Worm (Caenorhabditis elegans) whole organism, midembryonic: ENCODE data around the gene cki-2.

ENCODE experiments used
- T22C8.4 ChIP-seq: fragments of 200-800 bp; sonication (Bioruptor generic); IDR thresholded peaks from 2 replicates; pipeline ENCODE4 v1.3.6; 2022; ENCODE audit warnings: missing genetic modification characterization, missing compliant biosample characterization
- cog-1 ChIP-seq: sonication (generic microtip); optimal IDR thresholded peaks from 2 replicates; lab custom pipeline; 2016; ENCODE audit warnings: missing genetic modification characterization, missing compliant biosample characterization
- flt-1 ChIP-seq: fragments of 200-800 bp; sonication (Bioruptor generic); IDR thresholded peaks from 2 replicates; pipeline ENCODE4 v1.3.6; 2022; ENCODE audit warnings: missing genetic modification characterization, missing compliant biosample characterization
- klf-2 ChIP-seq: fragments of 200-800 bp; sonication (Bioruptor generic); conservative IDR thresholded peaks from 2 replicates; pipeline ENCODE4 v1.3.6; 2022; ENCODE audit warnings: missing genetic modification reagents, missing genetic modification characterization, missing compliant biosample characterization
- med-1 ChIP-seq: sonication (generic microtip); optimal IDR thresholded peaks from 2 replicates; lab custom pipeline; 2017; ENCODE audit warnings: missing genetic modification characterization, mild to moderate bottlenecking, missing compliant biosample characterization, antibody characterized with exemption, missing genetic modification reagents; ENCODE audit not compliant: insufficient read depth
- ref-1 ChIP-seq: fragments of 200-800 bp; sonication (Bioruptor generic); conservative IDR thresholded peaks from 2 replicates; pipeline ENCODE4 v1.3.6; 2022; ENCODE audit warnings: missing genetic modification reagents, missing genetic modification characterization, missing compliant biosample characterization
- tab-1 ChIP-seq: fragments of 200-800 bp; sonication (Bioruptor generic); IDR thresholded peaks from 2 replicates; pipeline ENCODE4 v1.3.6; 2022; ENCODE audit warnings: missing genetic modification characterization, missing compliant biosample characterization
- ztf-23 ChIP-seq: fragments of 200-800 bp; sonication (Bioruptor generic); IDR thresholded peaks from 2 replicates; pipeline ENCODE4 v1.3.6; 2022; ENCODE audit warnings: missing genetic modification reagents, missing genetic modification characterization, missing compliant biosample characterization
- ztf-29 ChIP-seq: fragments of 200-800 bp; sonication (Bioruptor generic); IDR thresholded peaks from 2 replicates; pipeline ENCODE4 v1.3.6; 2022; ENCODE audit warnings: missing genetic modification reagents, missing genetic modification characterization, missing compliant biosample characterization

The cki-2 gene

ce11 chrII:7854942-7855341, 38.6 kb downstream of the cki-2 start, which contains the start of gene mdt-10:
Gene mdt-10 (minus strand): TSS chrII:7855042.
- TF ChIP-seq flt-1 = no peak
- no peak for TF ChIP-seq ref-1
- TF ChIP-seq klf-2 (GFP tag; lab: Robert Waterston, UW) = no peak
- no peak for TF ChIP-seq med-1 (GFP tag; lab: Kevin White, UChicago)
- no peak for TF ChIP-seq ztf-29 (GFP tag; lab: Robert Waterston, UW)
- TF ChIP-seq tab-1 = no peak
- no peak for TF ChIP-seq ztf-23
- no peak for TF ChIP-seq cog-1 (tag; lab: Kevin White, UChicago)
- no peak for TF ChIP-seq T22C8.4 (GFP tag; lab: Robert Waterston, UW)

- TF ChIP-seq med-1 (GFP tag; lab: Kevin White, UChicago) (no peak), ref-1 (no peak), klf-2 (GFP tag; lab: Robert Waterston, UW) (no peak), T22C8.4 (GFP tag; lab: Robert Waterston, UW) (no peak), tab-1 (no peak), flt-1 (no peak), ztf-29 (GFP tag; lab: Robert Waterston, UW) (no peak), ztf-23 (no peak), cog-1 (tag; lab: Kevin White, UChicago) (no peak)
Measured at ce11 chrII:7855619-7856018, 39.3 kb downstream of the cki-2 start, which contains the start of gene mdmh-35. Gene mdmh-35 (minus strand): TSS chrII:7855719.

- TF ChIP-seq ztf-23 (0 out of 2 replicates have a peak, but pooled peaks have one; percentile 35), flt-1 (peak; percentile 48; the same call in 1 of the 2 replicates), klf-2 (GFP tag; lab: Robert Waterston, UW) (no peak), ztf-29 (GFP tag; lab: Robert Waterston, UW) (no peak; the same call in 1 of the 2 replicates), cog-1 (tag; lab: Kevin White, UChicago) (peak; percentile 22)
Measured at ce11 chrII:7857485-7858010, 41.2 kb downstream of the cki-2 start, which contains the start of the genes cec-3 and T09A5.15. Gene cec-3 (minus strand): TSS chrII:7857600. Gene T09A5.15 (plus strand): TSS chrII:7857960.

- TF ChIP-seq ztf-23 = no peak
- no peak for TF ChIP-seq T22C8.4 (GFP tag; lab: Robert Waterston, UW)
- no peak for TF ChIP-seq med-1 (GFP tag; lab: Kevin White, UChicago)
- no peak for TF ChIP-seq ztf-29 (GFP tag; lab: Robert Waterston, UW)
- no peak for TF ChIP-seq tab-1
- TF ChIP-seq klf-2 (GFP tag; lab: Robert Waterston, UW) = no peak
- TF ChIP-seq flt-1 = no peak
- no peak for TF ChIP-seq cog-1 (tag; lab: Kevin White, UChicago)
Measured at ce11 chrII:7858101-7858500, 41.8 kb downstream of the cki-2 start, which contains the start of gene sds-22. Gene sds-22 (plus strand): TSS chrII:7858401.

ce11 chrII:7860221-7860928, 44.1 kb downstream of the cki-2 start, which contains the start of gene lin-5:
Gene lin-5 (plus strand): TSS chrII:7860574.
- TF ChIP-seq ref-1 (no peak), cog-1 (tag; lab: Kevin White, UChicago) (peak; percentile 36), med-1 (GFP tag; lab: Kevin White, UChicago) (no peak), klf-2 (GFP tag; lab: Robert Waterston, UW) (0 out of 2 replicates have a peak, but pooled peaks have one; percentile 47), ztf-29 (GFP tag; lab: Robert Waterston, UW) (no peak)

ce11 chrII:7863480-7864125, 47.3 kb downstream of the cki-2 start:
- TF ChIP-seq med-1 (GFP tag; lab: Kevin White, UChicago) (no peak), ref-1 (no peak), flt-1 (no peak), T22C8.4 (GFP tag; lab: Robert Waterston, UW) (no peak), ztf-23 (no peak), cog-1 (tag; lab: Kevin White, UChicago) (no peak), klf-2 (GFP tag; lab: Robert Waterston, UW) (no peak), tab-1 (no peak), ztf-29 (GFP tag; lab: Robert Waterston, UW) (no peak)

ce11 chrII:7864207-7864606, 47.9 kb downstream of the cki-2 start, which contains the start of gene ostb-1:
Gene ostb-1 (plus strand): TSS chrII:7864507.
- TF ChIP-seq ztf-29 (GFP tag; lab: Robert Waterston, UW) (no peak), flt-1 (no peak), klf-2 (GFP tag; lab: Robert Waterston, UW) (no peak), cog-1 (tag; lab: Kevin White, UChicago) (no peak), T22C8.4 (GFP tag; lab: Robert Waterston, UW) (no peak), ztf-23 (no peak), med-1 (GFP tag; lab: Kevin White, UChicago) (no peak), tab-1 (no peak), ref-1 (no peak)

ce11 chrII:7864892-7865291, 48.6 kb downstream of the cki-2 start:
- TF ChIP-seq ztf-23 (no peak), med-1 (GFP tag; lab: Kevin White, UChicago) (no peak), tab-1 (no peak), klf-2 (GFP tag; lab: Robert Waterston, UW) (no peak), ref-1 (no peak), cog-1 (tag; lab: Kevin White, UChicago) (no peak), ztf-29 (GFP tag; lab: Robert Waterston, UW) (no peak), T22C8.4 (GFP tag; lab: Robert Waterston, UW) (no peak), flt-1 (no peak)

ce11 chrII:7866081-7866480, 49.8 kb downstream of the cki-2 start:
- TF ChIP-seq T22C8.4 (GFP tag; lab: Robert Waterston, UW) (no peak), ref-1 (no peak), flt-1 (no peak), med-1 (GFP tag; lab: Kevin White, UChicago) (no peak), klf-2 (GFP tag; lab: Robert Waterston, UW) (no peak), ztf-29 (GFP tag; lab: Robert Waterston, UW) (no peak), cog-1 (tag; lab: Kevin White, UChicago) (no peak), ztf-23 (no peak), tab-1 (no peak)
